Fruit fly (Drosophila melanogaster): ENCODE measurements around the gene mRpL9.

The mRpL9 gene

dm6 chr3R:15356645-15357431 lies 26.3 kb downstream of the mRpL9 start, which contains the start of the genes Atg4b and Hibch (continued):
- TF ChIP-seq luna (GFP tag; optimal IDR thresholded peaks at IDR 0.05) (no peak), YL-1 (GFP tag; optimal IDR thresholded peaks at IDR 0.05) (peak; percentile 94), vvl (GFP tag; IDR thresholded peaks at IDR 0.05) (peak; percentile 81; the same call in 1 of the 2 replicates), cad (GFP tag; optimal IDR thresholded peaks at IDR 0.05) (no peak), CG15073 (GFP tag; optimal IDR thresholded peaks at IDR 0.05) (no peak), HLHmδ (GFP tag; optimal IDR thresholded peaks at IDR 0.05) (no peak), CG10209 (GFP tag; optimal IDR thresholded peaks at IDR 0.05) (peak; percentile 85), CG30431 (GFP tag; optimal IDR thresholded peaks at IDR 0.05) (peak; percentile 70), sens (GFP tag) (peak; percentile 3), unc-4 (GFP tag; IDR thresholded peaks at IDR 0.05; ENCODE audit: partially characterized antibody) (no peak), CG7928 (GFP tag; optimal IDR thresholded peaks at IDR 0.05) (peak; percentile 55), CG17829 (tag; optimal IDR thresholded peaks at IDR 0.05) (peak; percentile 91), CG3163 (GFP tag; optimal IDR thresholded peaks at IDR 0.05) (no peak), ci (GFP tag; IDR thresholded peaks at IDR 0.05) (peak; percentile 74; the same call in 2 of the 3 replicates), Camta (GFP tag; optimal IDR thresholded peaks at IDR 0.05) (no peak), B-H1 (GFP tag; IDR thresholded peaks at IDR 0.05) (peak; percentile 66), al (GFP tag; IDR thresholded peaks at IDR 0.05) (peak; percentile 78), shn (GFP tag; optimal IDR thresholded peaks at IDR 0.05) (no peak), Side (GFP tag; optimal IDR thresholded peaks at IDR 0.05) (no peak), CG4404 (GFP tag; IDR thresholded peaks at IDR 0.05) (peak; percentile 87), E2f1 (GFP tag; IDR thresholded peaks at IDR 0.05) (peak; percentile 68), peb (GFP tag; IDR thresholded peaks at IDR 0.05) (peak; percentile 29; the same call in 1 of the 2 replicates), Vsx1 (GFP tag; optimal IDR thresholded peaks at IDR 0.05) (no peak), CG8281 (tag; optimal IDR thresholded peaks at IDR 0.05) (no peak), p53 (GFP tag; optimal IDR thresholded peaks at IDR 0.05) (no peak), CG11696 (GFP tag; IDR thresholded peaks at IDR 0.05) (peak; percentile 48; the same call in 1 of the 2 replicates), Nf-YB (GFP tag; optimal IDR thresholded peaks at IDR 0.05) (peak; percentile 67), dpn (GFP tag; optimal IDR thresholded peaks at IDR 0.05) (peak in 1 of 2 experiments; percentile 75), CG8290 (GFP tag; optimal IDR thresholded peaks at IDR 0.05) (no peak), CG8290 (tag; optimal IDR thresholded peaks at IDR 0.05) (peak; percentile 48 to 54), grau (tag; optimal IDR thresholded peaks at IDR 0.05) (peak; percentile 89), tup (GFP tag; optimal IDR thresholded peaks at IDR 0.05) (peak; percentile 11), CG10565 (GFP tag; optimal IDR thresholded peaks at IDR 0.05) (no peak), cg (GFP tag; optimal IDR thresholded peaks at IDR 0.05) (no peak), CG31388 (GFP tag; optimal IDR thresholded peaks at IDR 0.05) (peak; percentile 54), psq (GFP tag; optimal IDR thresholded peaks at IDR 0.05) (peak; percentile 20), CG10366 (GFP tag; IDR thresholded peaks at IDR 0.05) (peak; percentile 74), tap (tag; optimal IDR thresholded peaks at IDR 0.05) (no peak), CG12071 (GFP tag; optimal IDR thresholded peaks at IDR 0.05) (no peak), CG13287 (GFP tag; IDR thresholded peaks at IDR 0.05; ENCODE audit: partially characterized antibody) (peak; percentile 14; the same call in 1 of the 2 replicates), CG4360 (GFP tag; IDR thresholded peaks at IDR 0.05) (no peak), CG10274 (GFP tag; optimal IDR thresholded peaks at IDR 0.05) (peak; percentile 44), zen (tag; optimal IDR thresholded peaks at IDR 0.05) (peak; percentile 91), kni (GFP tag; optimal IDR thresholded peaks at IDR 0.05) (peak; percentile 77), fd102C (GFP tag; optimal IDR thresholded peaks at IDR 0.05) (no peak), CG15269 (tag; optimal IDR thresholded peaks at IDR 0.05) (peak; percentile 85), Bteb2 (GFP tag; optimal IDR thresholded peaks at IDR 0.05) (peak; percentile 16), Kr (GFP tag; optimal IDR thresholded peaks at IDR 0.05) (no peak), CG6175 (GFP tag; IDR thresholded peaks at IDR 0.05) (peak; percentile 60; the same call in 2 of the 3 replicates), CG2875 (GFP tag; optimal IDR thresholded peaks at IDR 0.05) (no peak)
